Fruit fly (Drosophila melanogaster): ENCODE measurements around the gene Lsm12a.

Gene Lsm12a

dm6 chrX:11999974-12000618 is 18.3 kb upstream of the Lsm12a start (continued):
- TF ChIP-seq CG34406 (GFP tag; optimal IDR thresholded peaks at IDR 0.05) (peak; percentile 55), Ets21C (GFP tag; optimal IDR thresholded peaks at IDR 0.05) (peak; percentile 23), pdm3 (GFP tag; optimal IDR thresholded peaks at IDR 0.05) (peak; percentile 61), CG10631 (GFP tag; optimal IDR thresholded peaks at IDR 0.05) (peak; percentile 41), CG10669 (GFP tag; optimal IDR thresholded peaks at IDR 0.05) (peak; percentile 57), spab (GFP tag; optimal IDR thresholded peaks at IDR 0.05) (peak; percentile 49), lz (GFP tag; optimal IDR thresholded peaks at IDR 0.05) (peak; percentile 44), CG7368 (GFP tag; optimal IDR thresholded peaks at IDR 0.05) (peak; percentile 58), fd59A (GFP tag; optimal IDR thresholded peaks at IDR 0.05) (peak; percentile 48), CG11762 (GFP tag; optimal IDR thresholded peaks at IDR 0.05; ENCODE audit: insufficient read depth) (peak; percentile 55), Met (GFP tag; optimal IDR thresholded peaks at IDR 0.05) (peak; percentile 67), CG32006 (GFP tag; optimal IDR thresholded peaks at IDR 0.05) (peak; percentile 45), CG6276 (GFP tag; optimal IDR thresholded peaks at IDR 0.05) (peak; percentile 37), topi (GFP tag; optimal IDR thresholded peaks at IDR 0.05) (peak; percentile 64), Sox14 (GFP tag; optimal IDR thresholded peaks at IDR 0.05) (peak; percentile 45), CG3032 (tag; optimal IDR thresholded peaks at IDR 0.05) (peak; percentile 60), CG6792 (GFP tag; optimal IDR thresholded peaks at IDR 0.05) (peak; percentile 63), CG8319 (GFP tag; optimal IDR thresholded peaks at IDR 0.05) (peak; percentile 37), CG6854 (GFP tag; optimal IDR thresholded peaks at IDR 0.05) (no peak), eg (GFP tag; IDR thresholded peaks at IDR 0.05) (peak; percentile 62; the same call in 2 of the 3 replicates), cyc (GFP tag; optimal IDR thresholded peaks at IDR 0.05) (peak; percentile 45), acj6 (GFP tag; optimal IDR thresholded peaks at IDR 0.05) (peak; percentile 60), Sox15 (GFP tag; optimal IDR thresholded peaks at IDR 0.05) (peak; percentile 41), vri (GFP tag; optimal IDR thresholded peaks at IDR 0.05) (peak; percentile 25), CG8632 (GFP tag; optimal IDR thresholded peaks at IDR 0.05) (peak; percentile 65), Blimp-1 (GFP tag; optimal IDR thresholded peaks at IDR 0.05) (no peak), CG11294 (GFP tag; IDR thresholded peaks at IDR 0.05) (no peak), Hr4 (GFP tag; optimal IDR thresholded peaks at IDR 0.05) (peak; percentile 45), CG9139 (GFP tag; optimal IDR thresholded peaks at IDR 0.05) (no peak), fkh (GFP tag; optimal IDR thresholded peaks at IDR 0.05) (no peak), CG3919 (GFP tag; optimal IDR thresholded peaks at IDR 0.05) (peak; percentile 64), Smox (GFP tag; optimal IDR thresholded peaks at IDR 0.05) (peak; percentile 44), Ets96B (tag; optimal IDR thresholded peaks at IDR 0.05) (peak; percentile 63), ss (GFP tag; optimal IDR thresholded peaks at IDR 0.05) (peak; percentile 3 to 74), Lpt (GFP tag; optimal IDR thresholded peaks at IDR 0.05) (no peak), dac (GFP tag; optimal IDR thresholded peaks at IDR 0.05) (no peak), CG6163 (GFP tag; IDR thresholded peaks at IDR 0.05) (peak; percentile 69; the same call in 2 of the 3 replicates)

- no peak for TF ChIP-seq Hr38 (GFP tag; optimal IDR thresholded peaks at IDR 0.05)
- no peak for TF ChIP-seq CG9139 (GFP tag; optimal IDR thresholded peaks at IDR 0.05)
- peak; percentile 85 for TF ChIP-seq Blimp-1 (GFP tag; optimal IDR thresholded peaks at IDR 0.05)
- TF ChIP-seq Eip75B (GFP tag; optimal IDR thresholded peaks at IDR 0.05) = no peak
- no peak for TF ChIP-seq lz (GFP tag; optimal IDR thresholded peaks at IDR 0.05)
- TF ChIP-seq dac (GFP tag; optimal IDR thresholded peaks at IDR 0.05) = no peak
- no peak for TF ChIP-seq CG7368 (GFP tag; optimal IDR thresholded peaks at IDR 0.05)
- TF ChIP-seq acj6 (GFP tag; optimal IDR thresholded peaks at IDR 0.05) = no peak
Measured at dm6 chrX:12001005-12001404, 17.4 kb upstream of the Lsm12a start.
